Worm (Caenorhabditis elegans): ENCODE measurements around the gene hpo-34.

The hpo-34 gene

ce11 chrX:11560615-11561014 lies 41.7 kb upstream of the hpo-34 start, which contains the start of gene lev-8:
Gene lev-8, plus strand, starts transcription at chrX:11560915.
- TF ChIP-seq chd-7 (tag; optimal IDR thresholded peaks at IDR 0.05): no peak
- no peak for TF ChIP-seq F22D6.2 (tag; optimal IDR thresholded peaks at IDR 0.05)
- no peak for TF ChIP-seq madf-6 (GFP tag; IDR thresholded peaks at IDR 0.05)
- TF ChIP-seq nfya-2 (GFP tag; IDR thresholded peaks at IDR 0.05): no peak
- TF ChIP-seq ztf-22 (GFP tag; optimal IDR thresholded peaks at IDR 0.05): no peak
- TF ChIP-seq B0336.3 (GFP tag; IDR thresholded peaks at IDR 0.05): no peak
- TF ChIP-seq egl-18 (GFP tag; IDR thresholded peaks at IDR 0.05): no peak
- no peak for TF ChIP-seq mes-4 (tag; optimal IDR thresholded peaks at IDR 0.05)
- TF ChIP-seq Y67H2A.10 (GFP tag; conservative IDR thresholded peaks at IDR 0.05): no peak
- TF ChIP-seq B0019.2 (GFP tag; conservative IDR thresholded peaks at IDR 0.05): no peak
- no peak for TF ChIP-seq hlh-12 (tag; optimal IDR thresholded peaks at IDR 0.05)
- no peak for TF ChIP-seq ztf-3 (GFP tag; optimal IDR thresholded peaks at IDR 0.05)

- TF ChIP-seq cebp-1 (GFP tag; IDR thresholded peaks at IDR 0.05): no peak
- peak; percentile 32 for TF ChIP-seq cebp-1 (tag; optimal IDR thresholded peaks at IDR 0.05)
- no peak for TF ChIP-seq sea-2 (GFP tag; IDR thresholded peaks at IDR 0.05)
These were observed 41.2 kb upstream of the hpo-34 start for ce11 chrX:11560076-11560475.

- TF ChIP-seq let-607 (tag; optimal IDR thresholded peaks at IDR 0.05): no peak
- no peak for TF ChIP-seq F52B5.7 (tag; optimal IDR thresholded peaks at IDR 0.05)
- TF ChIP-seq K11D2.4 (GFP tag; IDR thresholded peaks at IDR 0.05): 0 out of 2 replicates have a peak, but pooled peaks have one; percentile 25
These were observed 39.3 kb upstream of the hpo-34 start for ce11 chrX:11558156-11558555.

ce11 chrX:11556194-11556739 lies 37.4 kb upstream of the hpo-34 start, which contains the start of gene C35C5.10:
Gene C35C5.10, plus strand, starts transcription at chrX:11556244.
- TF ChIP-seq ceh-58 (GFP tag; IDR thresholded peaks at IDR 0.05): no peak
- TF ChIP-seq ztf-18 (tag; optimal IDR thresholded peaks at IDR 0.05): no peak
- peak; percentile 87 for TF ChIP-seq nhr-80 (tag; optimal IDR thresholded peaks at IDR 0.05)

- no peak for TF ChIP-seq F52B5.7 (tag; optimal IDR thresholded peaks at IDR 0.05)
- no peak for TF ChIP-seq ceh-40 (GFP tag; IDR thresholded peaks at IDR 0.05)
- no peak for TF ChIP-seq ztf-3 (GFP tag; optimal IDR thresholded peaks at IDR 0.05)
- no peak for TF ChIP-seq sdz-38 (tag; optimal IDR thresholded peaks at IDR 0.05)
- TF ChIP-seq aptf-3 (GFP tag; IDR thresholded peaks at IDR 0.05): no peak
- TF ChIP-seq T26A5.8 (tag; optimal IDR thresholded peaks at IDR 0.05): no peak
- no peak for TF ChIP-seq rpc-1 (optimal IDR thresholded peaks at IDR 0.05)
- no peak for TF ChIP-seq rpc-1 (tag; optimal IDR thresholded peaks at IDR 0.05)
- no peak for TF ChIP-seq dpff-1 (tag; optimal IDR thresholded peaks at IDR 0.05)
- TF ChIP-seq him-1 (tag; optimal IDR thresholded peaks at IDR 0.05): no peak
- TF ChIP-seq F22D6.2 (tag; optimal IDR thresholded peaks at IDR 0.05): no peak
- no peak for TF ChIP-seq nfya-1 (tag; optimal IDR thresholded peaks at IDR 0.05; ENCODE audit: borderline replicate concordance, insufficient read depth)
- TF ChIP-seq ztf-6 (GFP tag; IDR thresholded peaks at IDR 0.05): no peak
- TF ChIP-seq ekl-4 (GFP tag; IDR thresholded peaks at IDR 0.05): no peak
- TF ChIP-seq madf-10 (tag; optimal IDR thresholded peaks at IDR 0.05): no peak
- TF ChIP-seq atf-7 (tag; optimal IDR thresholded peaks at IDR 0.05): no peak
- TF ChIP-seq nhr-179 (tag; optimal IDR thresholded peaks at IDR 0.05): no peak
- TF ChIP-seq B0261.1 (tag; optimal IDR thresholded peaks at IDR 0.05): no peak
- no peak for TF ChIP-seq ztf-22 (GFP tag; optimal IDR thresholded peaks at IDR 0.05)
These were observed 36.8 kb upstream of the hpo-34 start for ce11 chrX:11555527-11556137.

All from whole organism, young adult.